Worm (Caenorhabditis elegans) whole organism, mixed stage, embryonic: ENCODE data around the gene hsp-16.2.

Experiments
- snpc-4 ChIP-seq: fragments of 150-350 bp; optimal IDR thresholded peaks from 2 replicates; lab custom pipeline; 2014; ENCODE audit warnings: missing biosample characterization, missing genetic modification characterization
- sptf-1 ChIP-seq: sonication (generic microtip); optimal IDR thresholded peaks from 2 replicates; lab custom pipeline; 2017; ENCODE audit warnings: mild to moderate bottlenecking, missing genetic modification characterization, moderate library complexity, missing compliant biosample characterization
- unc-39 ChIP-seq: fragments of 150-350 bp; optimal IDR thresholded peaks from 2 replicates; lab custom pipeline; 2014; ENCODE audit warnings: missing biosample characterization, missing genetic modification characterization

ce11 chrV:1803043-1803442 lies 1.7 kb downstream of the hsp-16.2 start, which contains the start of gene srt-41:
- no peak for TF ChIP-seq snpc-4
- no peak for TF ChIP-seq unc-39 (tag; lab: Kevin White, UChicago)
- no peak for TF ChIP-seq sptf-1 (tag; lab: Kevin White, UChicago)
